Worm (Caenorhabditis elegans) whole organism, midembryonic: ENCODE measurements around the gene T06D8.10.

ENCODE experiments used
- T22C8.4 ChIP-seq: fragments of 200-800 bp; sonication (Bioruptor generic); IDR thresholded peaks from 2 replicates; pipeline ENCODE4 v1.3.6; 2022; ENCODE audit warnings: missing genetic modification characterization, missing compliant biosample characterization
- cog-1 ChIP-seq: sonication (generic microtip); optimal IDR thresholded peaks from 2 replicates; lab custom pipeline; 2016; ENCODE audit warnings: missing genetic modification characterization, missing compliant biosample characterization
- flt-1 ChIP-seq: fragments of 200-800 bp; sonication (Bioruptor generic); IDR thresholded peaks from 2 replicates; pipeline ENCODE4 v1.3.6; 2022; ENCODE audit warnings: missing genetic modification characterization, missing compliant biosample characterization
- klf-2 ChIP-seq: fragments of 200-800 bp; sonication (Bioruptor generic); conservative IDR thresholded peaks from 2 replicates; pipeline ENCODE4 v1.3.6; 2022; ENCODE audit warnings: missing genetic modification reagents, missing genetic modification characterization, missing compliant biosample characterization
- med-1 ChIP-seq: sonication (generic microtip); optimal IDR thresholded peaks from 2 replicates; lab custom pipeline; 2017; ENCODE audit warnings: missing genetic modification characterization, mild to moderate bottlenecking, missing compliant biosample characterization, antibody characterized with exemption, missing genetic modification reagents; ENCODE audit not compliant: insufficient read depth
- ref-1 ChIP-seq: fragments of 200-800 bp; sonication (Bioruptor generic); conservative IDR thresholded peaks from 2 replicates; pipeline ENCODE4 v1.3.6; 2022; ENCODE audit warnings: missing genetic modification reagents, missing genetic modification characterization, missing compliant biosample characterization
- tab-1 ChIP-seq: fragments of 200-800 bp; sonication (Bioruptor generic); IDR thresholded peaks from 2 replicates; pipeline ENCODE4 v1.3.6; 2022; ENCODE audit warnings: missing genetic modification characterization, missing compliant biosample characterization
- ztf-23 ChIP-seq: fragments of 200-800 bp; sonication (Bioruptor generic); IDR thresholded peaks from 2 replicates; pipeline ENCODE4 v1.3.6; 2022; ENCODE audit warnings: missing genetic modification reagents, missing genetic modification characterization, missing compliant biosample characterization
- ztf-29 ChIP-seq: fragments of 200-800 bp; sonication (Bioruptor generic); IDR thresholded peaks from 2 replicates; pipeline ENCODE4 v1.3.6; 2022; ENCODE audit warnings: missing genetic modification reagents, missing genetic modification characterization, missing compliant biosample characterization

Gene T06D8.10

ce11 chrII:11247414-11247813 lies at the start of gene T06D8.10:
Gene T06D8.10, minus strand, starts transcription at chrII:11247514.
- TF ChIP-seq tab-1 (GFP tag; lab: Robert Waterston, UW) (no peak), med-1 (GFP tag; lab: Kevin White, UChicago) (no peak), ztf-29 (GFP tag; lab: Robert Waterston, UW) (no peak), ref-1 (GFP tag; lab: Robert Waterston, UW) (no peak), T22C8.4 (no peak), flt-1 (GFP tag; lab: Robert Waterston, UW) (no peak), cog-1 (no peak), ztf-23 (GFP tag; lab: Robert Waterston, UW) (no peak), klf-2 (GFP tag; lab: Robert Waterston, UW) (no peak)

- TF ChIP-seq ztf-23 (GFP tag; lab: Robert Waterston, UW) (no peak), T22C8.4 (no peak), cog-1 (no peak), ref-1 (GFP tag; lab: Robert Waterston, UW) (no peak), tab-1 (GFP tag; lab: Robert Waterston, UW) (no peak), med-1 (GFP tag; lab: Kevin White, UChicago) (no peak), klf-2 (GFP tag; lab: Robert Waterston, UW) (no peak), flt-1 (GFP tag; lab: Robert Waterston, UW) (no peak), ztf-29 (GFP tag; lab: Robert Waterston, UW) (no peak)
These were observed 46.1 kb upstream of the T06D8.10 start, which contains the start of gene C47G2.4 for ce11 chrII:11293433-11293832. Gene C47G2.4, minus strand, starts transcription at chrII:11293606.

ce11 chrII:11290109-11290784 lies 42.9 kb upstream of the T06D8.10 start, which contains the start of gene C47G2.3:
Gene C47G2.3, minus strand, starts transcription at chrII:11290159.
- TF ChIP-seq med-1 (GFP tag; lab: Kevin White, UChicago) (no peak), klf-2 (GFP tag; lab: Robert Waterston, UW) (no peak), flt-1 (GFP tag; lab: Robert Waterston, UW) (no peak), tab-1 (GFP tag; lab: Robert Waterston, UW) (no peak), ref-1 (GFP tag; lab: Robert Waterston, UW) (no peak), T22C8.4 (no peak), ztf-29 (GFP tag; lab: Robert Waterston, UW) (no peak), ztf-23 (GFP tag; lab: Robert Waterston, UW) (no peak), cog-1 (no peak)

- TF ChIP-seq cog-1 (no peak), T22C8.4 (no peak), ztf-29 (GFP tag; lab: Robert Waterston, UW) (no peak), tab-1 (GFP tag; lab: Robert Waterston, UW) (no peak), med-1 (GFP tag; lab: Kevin White, UChicago) (no peak), klf-2 (GFP tag; lab: Robert Waterston, UW) (no peak), flt-1 (GFP tag; lab: Robert Waterston, UW) (no peak), ztf-23 (GFP tag; lab: Robert Waterston, UW) (no peak), ref-1 (GFP tag; lab: Robert Waterston, UW) (no peak)
These were observed 40.8 kb upstream of the T06D8.10 start for ce11 chrII:11288148-11288547.

ce11 chrII:11286445-11286844 lies 39.1 kb upstream of the T06D8.10 start:
- no peak for TF ChIP-seq klf-2 (GFP tag; lab: Robert Waterston, UW)
- no peak for TF ChIP-seq ztf-29 (GFP tag; lab: Robert Waterston, UW)
- TF ChIP-seq flt-1 (GFP tag; lab: Robert Waterston, UW), result no peak

- TF ChIP-seq ref-1 (GFP tag; lab: Robert Waterston, UW) (no peak), med-1 (GFP tag; lab: Kevin White, UChicago) (no peak), T22C8.4 (no peak), cog-1 (no peak), ztf-29 (GFP tag; lab: Robert Waterston, UW) (no peak), flt-1 (GFP tag; lab: Robert Waterston, UW) (no peak)
These were observed 38.1 kb upstream of the T06D8.10 start for ce11 chrII:11285282-11285933.

ce11 chrII:11284701-11285100 lies 37.4 kb upstream of the T06D8.10 start:
- TF ChIP-seq ztf-29 (GFP tag; lab: Robert Waterston, UW) (no peak), T22C8.4 (no peak), klf-2 (GFP tag; lab: Robert Waterston, UW) (no peak), med-1 (GFP tag; lab: Kevin White, UChicago) (no peak), flt-1 (GFP tag; lab: Robert Waterston, UW) (no peak), ref-1 (GFP tag; lab: Robert Waterston, UW) (no peak), cog-1 (no peak), ztf-23 (GFP tag; lab: Robert Waterston, UW) (no peak), tab-1 (GFP tag; lab: Robert Waterston, UW) (no peak)

ce11 chrII:11283803-11284202 lies 36.5 kb upstream of the T06D8.10 start:
- no peak for TF ChIP-seq tab-1 (GFP tag; lab: Robert Waterston, UW)
- TF ChIP-seq med-1 (GFP tag; lab: Kevin White, UChicago), result no peak
- no peak for TF ChIP-seq cog-1
- no peak for TF ChIP-seq flt-1 (GFP tag; lab: Robert Waterston, UW)
- no peak for TF ChIP-seq T22C8.4
- TF ChIP-seq klf-2 (GFP tag; lab: Robert Waterston, UW), result no peak
- TF ChIP-seq ref-1 (GFP tag; lab: Robert Waterston, UW), result no peak
- no peak for TF ChIP-seq ztf-23 (GFP tag; lab: Robert Waterston, UW)
- no peak for TF ChIP-seq ztf-29 (GFP tag; lab: Robert Waterston, UW)

- TF ChIP-seq ref-1 (GFP tag; lab: Robert Waterston, UW) (no peak), T22C8.4 (no peak), tab-1 (GFP tag; lab: Robert Waterston, UW) (no peak), med-1 (GFP tag; lab: Kevin White, UChicago) (no peak), ztf-29 (GFP tag; lab: Robert Waterston, UW) (no peak), klf-2 (GFP tag; lab: Robert Waterston, UW) (no peak), cog-1 (no peak), ztf-23 (GFP tag; lab: Robert Waterston, UW) (no peak), flt-1 (GFP tag; lab: Robert Waterston, UW) (no peak)
These were observed 35.7 kb upstream of the T06D8.10 start for ce11 chrII:11283013-11283412.
